Worm (Caenorhabditis elegans) whole organism, early embryonic: ENCODE results near the gene K09B11.4.

ENCODE experiments used
- F13C5.2 ChIP-seq: sonication (generic microtip); optimal IDR thresholded peaks from 2 replicates; lab custom pipeline; 2017; ENCODE audit warnings: mild to moderate bottlenecking, missing genetic modification characterization, inconsistent platforms, missing compliant biosample characterization
- aly-1 ChIP-seq: sonication (generic microtip); optimal IDR thresholded peaks from 2 replicates; lab custom pipeline; 2016; ENCODE audit warnings: missing genetic modification characterization, missing compliant biosample characterization
- ama-1 ChIP-seq: fragments of 150-350 bp; optimal IDR thresholded peaks from 2 replicates; lab custom pipeline; 2014
- ceh-13 ChIP-seq: fragments of 200-800 bp; sonication (Bioruptor generic); optimal IDR thresholded peaks from 2 replicates; lab custom pipeline; 2018; ENCODE audit warnings: mild to moderate bottlenecking, missing genetic modification characterization, missing compliant biosample characterization
- ceh-36 ChIP-seq: sonication (generic microtip); optimal IDR thresholded peaks from 2 replicates; lab custom pipeline; 2016; ENCODE audit warnings: missing genetic modification characterization, inconsistent platforms, missing compliant biosample characterization
- flt-1 ChIP-seq: fragments of 200-800 bp; sonication (Bioruptor generic); IDR thresholded peaks from 2 replicates; pipeline ENCODE4 v1.3.6; 2022; ENCODE audit warnings: missing genetic modification characterization, missing compliant biosample characterization
- hmbx-1 ChIP-seq: sonication (generic microtip); optimal IDR thresholded peaks from 2 replicates; lab custom pipeline; 2016; ENCODE audit warnings: mild to moderate bottlenecking, missing genetic modification characterization, missing compliant biosample characterization

DNA sequence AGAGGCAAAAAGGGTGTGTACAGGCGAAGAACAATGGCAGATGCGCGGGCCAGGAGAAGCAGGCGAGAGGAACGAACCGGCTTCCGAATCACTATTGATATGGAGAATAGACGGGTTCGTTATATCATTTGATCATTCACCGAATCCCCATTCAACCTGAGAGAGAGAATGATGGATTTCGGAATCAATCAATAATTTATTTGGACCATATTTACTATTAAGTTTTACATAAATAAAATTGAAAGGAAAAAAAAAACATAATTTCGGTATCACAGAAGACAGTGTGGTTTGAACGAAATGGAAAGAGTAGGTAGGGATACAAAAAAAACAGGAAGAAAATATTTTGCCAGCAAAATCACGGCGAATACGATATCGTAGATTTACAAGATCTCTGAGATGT lies 15.9 kb downstream of the K09B11.4 start, which contains the start of gene mam-3:
- TF ChIP-seq flt-1 (GFP tag; lab: Robert Waterston, UW): no peak
- TF ChIP-seq hmbx-1: no peak
- TF ChIP-seq ceh-36 (tag; lab: Kevin White, UChicago): no peak
- no peak for TF ChIP-seq ama-1 (lab: Kevin White, UChicago)
- TF ChIP-seq F13C5.2 (tag; lab: Kevin White, UChicago): no peak
- no peak for TF ChIP-seq ceh-13 (GFP tag; lab: Kevin White, UChicago)
- TF ChIP-seq aly-1 (tag; lab: Kevin White, UChicago): no peak
